Worm (Caenorhabditis elegans) whole organism, L3 larva: ENCODE data around the gene pcrg-1.

Experiments
- R02D3.7 ChIP-seq: fragments of 150-350 bp; optimal IDR thresholded peaks from 2 replicates; lab custom pipeline; 2014; ENCODE audit warnings: missing biosample characterization, missing genetic modification characterization
- fkh-10 ChIP-seq: sonication (generic microtip); optimal IDR thresholded peaks from 2 replicates; lab custom pipeline; 2017; ENCODE audit warnings: missing biosample characterization, missing genetic modification reagents, missing genetic modification characterization
- jun-1 ChIP-seq: fragments of 150-350 bp; optimal IDR thresholded peaks from 2 replicates; lab custom pipeline; 2014; ENCODE audit warnings: missing biosample characterization, missing genetic modification reagents, missing genetic modification characterization
- lin-15B ChIP-seq: fragments of 150-350 bp; optimal IDR thresholded peaks from 2 replicates; lab custom pipeline; 2014; ENCODE audit warnings: missing biosample characterization, missing genetic modification characterization
- nfya-1 ChIP-seq: sonication (generic microtip); optimal IDR thresholded peaks from 2 replicates; lab custom pipeline; 2017; ENCODE audit warnings: missing genetic modification characterization, mild to moderate bottlenecking, missing compliant biosample characterization, antibody characterized with exemption, moderate library complexity; ENCODE audit not compliant: insufficient read depth
- nhr-12 ChIP-seq: fragments of 150-350 bp; optimal IDR thresholded peaks from 2 replicates; lab custom pipeline; 2014; ENCODE audit warnings: missing biosample characterization, missing genetic modification characterization
- nhr-237 ChIP-seq: fragments of 150-350 bp; optimal IDR thresholded peaks from 2 replicates; lab custom pipeline; 2014; ENCODE audit warnings: missing biosample characterization, missing genetic modification characterization
- nhr-25 ChIP-seq: sonication (generic microtip); optimal IDR thresholded peaks from 2 replicates; lab custom pipeline; 2017; ENCODE audit warnings: missing biosample characterization, missing genetic modification characterization
- nhr-28 ChIP-seq: fragments of 150-350 bp; optimal IDR thresholded peaks from 2 replicates; lab custom pipeline; 2014; ENCODE audit warnings: missing biosample characterization, missing genetic modification characterization
- nhr-76 ChIP-seq: fragments of 150-350 bp; sonication (generic microtip); optimal IDR thresholded peaks from 5 replicates; lab custom pipeline; 2014; ENCODE audit warnings: missing biosample characterization, missing genetic modification characterization
- nhr-77 ChIP-seq: fragments of 150-350 bp; optimal IDR thresholded peaks from 2 replicates; lab custom pipeline; 2014; ENCODE audit warnings: missing biosample characterization, missing genetic modification characterization
- snpc-4 ChIP-seq: fragments of 150-350 bp; optimal IDR thresholded peaks from 2 replicates; lab custom pipeline; 2014; ENCODE audit warnings: missing biosample characterization, missing genetic modification characterization
- unc-62 ChIP-seq: fragments of 150-350 bp; sonication (generic microtip); optimal IDR thresholded peaks from 4 replicates; lab custom pipeline; 2014; ENCODE audit warnings: missing biosample characterization, missing genetic modification reagents, missing genetic modification characterization
- ztf-11 ChIP-seq: fragments of 150-350 bp; optimal IDR thresholded peaks from 2 replicates; lab custom pipeline; 2014; ENCODE audit warnings: missing biosample characterization, missing genetic modification characterization

ce11 chrII:7212059-7212458 lies 11.7 kb downstream of the pcrg-1 start, which contains the start of gene E04F6.9:
- TF ChIP-seq nhr-28 (tag; lab: Kevin White, UChicago) (no peak), R02D3.7 (no peak), snpc-4 (tag; lab: Kevin White, UChicago) (no peak), unc-62 (GFP tag; lab: Kevin White, UChicago) (no peak), fkh-10 (GFP tag; lab: Kevin White, UChicago) (no peak), nfya-1 (tag; lab: Kevin White, UChicago) (no peak), lin-15B (tag; lab: Kevin White, UChicago) (no peak), nhr-237 (tag; lab: Kevin White, UChicago) (no peak), nhr-76 (tag; lab: Kevin White, UChicago) (no peak), nhr-77 (tag; lab: Kevin White, UChicago) (no peak), nhr-12 (no peak), ztf-11 (tag; lab: Kevin White, UChicago) (no peak), jun-1 (tag; lab: Kevin White, UChicago) (no peak), nhr-25 (no peak)
